Worm (Caenorhabditis elegans) whole organism, late embryonic: Measurements from ENCODE around the gene C31G12.3.

Experiments used
- C08G9.2 ChIP-seq: sonication (generic microtip); optimal IDR thresholded peaks from 2 replicates; lab custom pipeline; 2016; ENCODE audit warnings: mild to moderate bottlenecking, missing genetic modification characterization, moderate library complexity, missing compliant biosample characterization
- C38D4.7 ChIP-seq: fragments of 200-800 bp; sonication (Bioruptor generic); optimal IDR thresholded peaks from 2 replicates; lab custom pipeline; 2018; ENCODE audit warnings: mild to moderate bottlenecking, missing genetic modification characterization, moderate library complexity, missing compliant biosample characterization
- F13H6.1 ChIP-seq: sonication (generic microtip); optimal IDR thresholded peaks from 2 replicates; lab custom pipeline; 2016; ENCODE audit warnings: missing genetic modification characterization, missing compliant biosample characterization
- K02D7.2 ChIP-seq: sonication (generic microtip); optimal IDR thresholded peaks from 2 replicates; lab custom pipeline; 2017; ENCODE audit warnings: mild to moderate bottlenecking, missing genetic modification characterization, missing compliant biosample characterization
- K09A11.1 ChIP-seq: sonication (generic microtip); optimal IDR thresholded peaks from 2 replicates; lab custom pipeline; 2017; ENCODE audit warnings: antibody characterized with exemption, mild to moderate bottlenecking, missing genetic modification characterization, missing compliant biosample characterization; ENCODE audit not compliant: insufficient read depth
- T23F11.4 ChIP-seq: fragments of 200-800 bp; sonication (Bioruptor generic); optimal IDR thresholded peaks from 2 replicates; lab custom pipeline; 2018; ENCODE audit warnings: mild to moderate bottlenecking, missing genetic modification characterization, missing compliant biosample characterization
- ama-1 ChIP-seq: fragments of 150-350 bp; optimal IDR thresholded peaks from 2 replicates; lab custom pipeline; 2014
- ceh-18 ChIP-seq: sonication (generic microtip); optimal IDR thresholded peaks from 2 replicates; lab custom pipeline; 2016; ENCODE audit warnings: missing genetic modification characterization, missing compliant biosample characterization
- ceh-19 ChIP-seq: fragments of 200-800 bp; sonication (Bioruptor generic); optimal IDR thresholded peaks from 2 replicates; lab custom pipeline; 2018; ENCODE audit warnings: mild to moderate bottlenecking, missing genetic modification characterization, missing compliant biosample characterization
- ceh-2 ChIP-seq: sonication (generic microtip); optimal IDR thresholded peaks from 2 replicates; lab custom pipeline; 2016; ENCODE audit warnings: missing genotype, missing genetic modification characterization, missing compliant biosample characterization
- ceh-22 ChIP-seq: sonication (generic microtip); optimal IDR thresholded peaks from 2 replicates; lab custom pipeline; 2017; ENCODE audit warnings: missing biosample characterization, missing genetic modification characterization
- ceh-24 ChIP-seq: sonication (generic microtip); optimal IDR thresholded peaks from 2 replicates; lab custom pipeline; 2016; ENCODE audit warnings: mild to moderate bottlenecking, missing genetic modification characterization, missing compliant biosample characterization
- ceh-45 ChIP-seq: fragments of 200-800 bp; sonication (Bioruptor generic); IDR thresholded peaks from 2 replicates; pipeline ENCODE4 v1.3.6; 2022; ENCODE audit warnings: missing genetic modification reagents, missing genetic modification characterization, missing compliant biosample characterization
- ceh-48 ChIP-seq: sonication (generic microtip); optimal IDR thresholded peaks from 2 replicates; lab custom pipeline; 2016; ENCODE audit warnings: missing genetic modification characterization, inconsistent platforms, missing compliant biosample characterization
- ceh-6 ChIP-seq: fragments of 200-800 bp; sonication (Bioruptor generic); optimal IDR thresholded peaks from 2 replicates; lab custom pipeline; 2018; ENCODE audit warnings: mild to moderate bottlenecking, missing genetic modification characterization, missing compliant biosample characterization
- ceh-9 ChIP-seq: sonication (generic microtip); optimal IDR thresholded peaks from 2 replicates; lab custom pipeline; 2016; ENCODE audit warnings: mild to moderate bottlenecking, missing genetic modification characterization, inconsistent platforms, missing compliant biosample characterization
- che-1 ChIP-seq: sonication (generic microtip); optimal IDR thresholded peaks from 2 replicates; lab custom pipeline; 2016; ENCODE audit warnings: mild to moderate bottlenecking, missing genetic modification characterization, missing compliant biosample characterization
- dve-1 ChIP-seq: sonication (generic microtip); optimal IDR thresholded peaks from 2 replicates; lab custom pipeline; 2017; ENCODE audit warnings: antibody characterized with exemption, mild to moderate bottlenecking, missing genetic modification characterization, missing compliant biosample characterization
- elt-2 ChIP-seq: sonication (generic microtip); optimal IDR thresholded peaks from 2 replicates; lab custom pipeline; 2016; ENCODE audit warnings: missing genetic modification reagents, missing genetic modification characterization, missing compliant biosample characterization
- ets-4 ChIP-seq: sonication (generic microtip); optimal IDR thresholded peaks from 2 replicates; lab custom pipeline; 2016; ENCODE audit warnings: missing genetic modification characterization, missing compliant biosample characterization
- eyg-1 ChIP-seq: sonication (generic microtip); optimal IDR thresholded peaks from 2 replicates; lab custom pipeline; 2016; ENCODE audit warnings: missing genotype, missing genetic modification characterization, missing compliant biosample characterization
- fax-1 ChIP-seq: sonication (generic microtip); optimal IDR thresholded peaks from 2 replicates; lab custom pipeline; 2016; ENCODE audit warnings: missing genotype, missing genetic modification characterization, missing compliant biosample characterization
- lim-6 ChIP-seq: sonication (generic microtip); optimal IDR thresholded peaks from 2 replicates; lab custom pipeline; 2016; ENCODE audit warnings: missing genetic modification characterization, missing compliant biosample characterization
- lin-11 ChIP-seq: fragments of 200-800 bp; sonication (Bioruptor generic); optimal IDR thresholded peaks from 2 replicates; lab custom pipeline; 2018; ENCODE audit warnings: mild to moderate bottlenecking, missing genetic modification characterization, missing compliant biosample characterization
- mec-3 ChIP-seq: sonication (generic microtip); optimal IDR thresholded peaks from 2 replicates; lab custom pipeline; 2016; ENCODE audit warnings: borderline replicate concordance, missing genetic modification characterization, missing compliant biosample characterization
- nhr-11 ChIP-seq: fragments of 150-350 bp; optimal IDR thresholded peaks from 2 replicates; lab custom pipeline; 2014; ENCODE audit warnings: missing biosample characterization, missing genetic modification characterization
- npax-4 ChIP-seq: sonication (generic microtip); optimal IDR thresholded peaks from 2 replicates; lab custom pipeline; 2016; ENCODE audit warnings: missing genetic modification characterization, missing compliant biosample characterization
- odd-2 ChIP-seq: sonication (generic microtip); optimal IDR thresholded peaks from 2 replicates; lab custom pipeline; 2017; ENCODE audit warnings: antibody characterized with exemption, mild to moderate bottlenecking, missing genetic modification characterization, missing compliant biosample characterization
- pat-9 ChIP-seq: fragments of 200-800 bp; sonication (Bioruptor generic); optimal IDR thresholded peaks from 2 replicates; lab custom pipeline; 2018; ENCODE audit warnings: mild to moderate bottlenecking, missing genetic modification characterization, moderate library complexity, missing compliant biosample characterization
- pha-4 ChIP-seq: fragments of 150-350 bp; optimal IDR thresholded peaks from 2 replicates; lab custom pipeline; 2018; ENCODE audit warnings: missing biosample characterization, missing genetic modification reagents, missing genetic modification characterization
- ref-2 ChIP-seq: sonication (generic microtip); optimal IDR thresholded peaks from 2 replicates; lab custom pipeline; 2016; ENCODE audit warnings: missing genetic modification characterization, missing compliant biosample characterization
- rnt-1 ChIP-seq: sonication (generic microtip); optimal IDR thresholded peaks from 2 replicates; lab custom pipeline; 2016; ENCODE audit warnings: missing genetic modification characterization, missing compliant biosample characterization
- sox-2 ChIP-seq: fragments of 200-800 bp; sonication (Bioruptor generic); IDR thresholded peaks from 2 replicates; pipeline ENCODE4 v1.3.6; 2022; ENCODE audit warnings: missing genetic modification reagents, missing genetic modification characterization, missing compliant biosample characterization
- syd-9 ChIP-seq: sonication (generic microtip); optimal IDR thresholded peaks from 2 replicates; lab custom pipeline; 2016; ENCODE audit warnings: mild to moderate bottlenecking, missing genetic modification characterization, moderate library complexity, missing compliant biosample characterization
- tbx-2 ChIP-seq: sonication (generic microtip); optimal IDR thresholded peaks from 2 replicates; lab custom pipeline; 2016; ENCODE audit warnings: missing genetic modification characterization, missing compliant biosample characterization
- unc-3 ChIP-seq, 2 experiments: fragments of 200-800 bp in 1 of 2; sonication (Bioruptor generic) in 1 of 2; sonication (generic microtip) in 1 of 2; conservative IDR thresholded peaks in 1 of 2; optimal IDR thresholded peaks in 1 of 2; 2 replicates each; pipeline versions ENCODE4 v1.3.6 to Lab custom; 2016 to 2022; ENCODE audit warnings: missing compliant biosample characterization in 2 of 2, missing genetic modification characterization in 2 of 2, missing genetic modification reagents in 1 of 2
- unc-42 ChIP-seq: sonication (generic microtip); optimal IDR thresholded peaks from 2 replicates; lab custom pipeline; 2016; ENCODE audit warnings: missing genotype, missing genetic modification characterization, missing compliant biosample characterization
- unc-55 ChIP-seq: sonication (generic microtip); optimal IDR thresholded peaks from 2 replicates; lab custom pipeline; 2017; ENCODE audit warnings: missing biosample characterization, missing genetic modification reagents, missing genetic modification characterization
- unc-86 ChIP-seq: sonication (generic microtip); optimal IDR thresholded peaks from 2 replicates; lab custom pipeline; 2016; ENCODE audit warnings: missing genetic modification characterization, missing compliant biosample characterization
- zip-5 ChIP-seq: sonication (generic microtip); optimal IDR thresholded peaks from 2 replicates; lab custom pipeline; 2016; ENCODE audit warnings: missing genetic modification characterization, missing compliant biosample characterization

C31G12.3 gene

DNA sequence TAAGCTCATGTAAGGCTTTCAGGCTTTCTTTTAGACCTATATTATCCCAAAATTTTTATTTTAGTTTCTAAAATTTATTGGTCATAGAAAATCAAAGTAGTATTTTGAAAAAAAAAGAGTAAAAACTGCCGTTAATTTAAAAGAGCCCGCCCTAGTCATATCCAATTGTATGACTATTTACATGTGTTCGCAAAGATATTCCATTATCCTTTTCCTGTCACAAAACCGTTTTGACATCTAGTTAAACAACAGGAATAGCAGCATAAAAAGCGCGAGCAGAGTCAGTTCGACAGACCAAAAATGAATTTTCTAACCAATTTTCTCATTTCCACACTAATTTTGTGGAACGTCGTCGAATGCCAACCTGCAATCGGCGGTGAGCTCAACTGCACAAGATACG, 10.0 kb downstream of the C31G12.3 start, which contains the start of gene F16H6.3:
Gene F16H6.3 (plus strand): TSS at position 301 of the 400 bp plus-strand sequence.
- TF ChIP-seq npax-4 (tag; lab: Kevin White, UChicago) (no peak), ceh-9 (tag; lab: Kevin White, UChicago) (no peak), sox-2 (no peak), pha-4 (tag; lab: Kevin White, UChicago) (no peak), C08G9.2 (tag; lab: Kevin White, UChicago) (no peak), lin-11 (tag; lab: Kevin White, UChicago) (no peak), ceh-24 (tag; lab: Kevin White, UChicago) (no peak), pat-9 (tag; lab: Kevin White, UChicago) (no peak), ceh-2 (tag; lab: Kevin White, UChicago) (no peak), ceh-45 (GFP tag; lab: Robert Waterston, UW) (no peak), C38D4.7 (GFP tag; lab: Kevin White, UChicago) (no peak), ceh-18 (no peak), K02D7.2 (no peak), syd-9 (tag; lab: Kevin White, UChicago) (no peak), lim-6 (no peak), unc-42 (no peak), rnt-1 (no peak), ref-2 (no peak), elt-2 (tag; lab: Kevin White, UChicago) (no peak)

DNA sequence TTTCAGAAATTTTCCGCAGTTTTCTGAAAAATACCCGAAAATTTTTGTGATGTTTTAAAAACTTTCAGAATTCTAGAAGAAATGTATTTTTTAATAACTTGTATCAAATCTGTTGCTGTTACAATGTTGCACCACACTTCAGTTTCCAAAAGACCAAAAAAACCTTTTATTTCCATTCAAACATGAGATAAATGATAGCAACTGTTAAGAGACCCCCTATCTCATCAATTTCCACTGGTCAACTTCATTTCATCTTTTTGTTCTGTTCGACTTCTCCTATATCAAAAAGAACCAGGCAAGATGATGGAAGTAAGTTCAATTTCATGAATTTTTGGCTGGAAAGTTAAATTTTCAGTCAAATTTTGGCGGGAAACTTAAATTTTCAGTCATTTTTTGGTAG, 13.4 kb downstream of the C31G12.3 start, which contains the start of gene F16H6.4:
Gene F16H6.4 (plus strand): TSS at position 301 of the 400 bp plus-strand sequence.
- no peak for TF ChIP-seq che-1 (tag; lab: Kevin White, UChicago)
- no peak for TF ChIP-seq ama-1
- TF ChIP-seq dve-1 (tag; lab: Kevin White, UChicago): no peak
- no peak for TF ChIP-seq ceh-19
- TF ChIP-seq ets-4 (tag; lab: Kevin White, UChicago): no peak
- no peak for TF ChIP-seq nhr-11
- TF ChIP-seq zip-5 (tag; lab: Kevin White, UChicago): no peak
- no peak for TF ChIP-seq ceh-6
- TF ChIP-seq ceh-22 (tag; lab: Kevin White, UChicago): no peak
- no peak for TF ChIP-seq unc-86
- TF ChIP-seq T23F11.4 (GFP tag; lab: Kevin White, UChicago): no peak
- TF ChIP-seq odd-2 (tag; lab: Kevin White, UChicago): no peak
- TF ChIP-seq unc-42: no peak
- no peak for TF ChIP-seq F13H6.1 (tag; lab: Kevin White, UChicago)
- no peak for TF ChIP-seq ref-2

- TF ChIP-seq unc-42 (no peak), fax-1 (tag; lab: Kevin White, UChicago) (no peak), odd-2 (tag; lab: Kevin White, UChicago) (no peak), unc-55 (GFP tag; lab: Kevin White, UChicago) (no peak), ama-1 (no peak), ceh-9 (tag; lab: Kevin White, UChicago) (no peak)
Observed at ce11 chrV:18209071-18209470, 24.1 kb downstream of the C31G12.3 start, which contains the start of gene F16H6.7. Gene F16H6.7 (minus strand): TSS chrV:18209171.

- no peak for TF ChIP-seq sox-2
- TF ChIP-seq ceh-48 (tag; lab: Kevin White, UChicago): no peak
- TF ChIP-seq tbx-2 (tag; lab: Kevin White, UChicago): no peak
- TF ChIP-seq unc-3 (GFP tag; conservative IDR thresholded peaks at IDR 0.05; lab: Robert Waterston, UW): no peak
- TF ChIP-seq unc-3 (tag; optimal IDR thresholded peaks at IDR 0.05; lab: Kevin White, UChicago): no peak
- TF ChIP-seq eyg-1 (tag; lab: Kevin White, UChicago): no peak
- TF ChIP-seq ceh-2 (tag; lab: Kevin White, UChicago): no peak
- TF ChIP-seq unc-55 (GFP tag; lab: Kevin White, UChicago): no peak
- TF ChIP-seq npax-4 (tag; lab: Kevin White, UChicago): no peak
- no peak for TF ChIP-seq mec-3 (tag; lab: Kevin White, UChicago)
- TF ChIP-seq ceh-18: no peak
- TF ChIP-seq unc-42: no peak
- TF ChIP-seq K09A11.1 (tag; lab: Kevin White, UChicago): no peak
- TF ChIP-seq ama-1: no peak
- no peak for TF ChIP-seq ets-4 (tag; lab: Kevin White, UChicago)
Observed at ce11 chrV:18212848-18213247, 27.8 kb downstream of the C31G12.3 start.
